Fruit fly (Drosophila melanogaster) whole organism: ENCODE results near the gene Ssk.

Experiments
- CG8478 ChIP-seq: fragments of >200 bp; optimal IDR thresholded peaks from 2 replicates; lab custom pipeline; 2018; ENCODE audit warnings: inconsistent platforms
- Dll ChIP-seq: fragments of >200 bp; optimal IDR thresholded peaks from 2 replicates; lab custom pipeline; 2017
- EcR ChIP-seq, 2 experiments: fragments of >200 bp; optimal IDR thresholded peaks; 2 replicates each; lab custom pipeline; 2017; ENCODE audit warnings: missing biosample characterization in 2 of 2, missing genetic modification characterization in 2 of 2, missing genetic modification reagents in 2 of 2
- pan ChIP-seq: fragments of >200 bp; optimal IDR thresholded peaks from 2 replicates; lab custom pipeline; 2017
- psq ChIP-seq: fragments of >200 bp; optimal IDR thresholded peaks from 2 replicates; lab custom pipeline; 2017

- TF ChIP-seq pan (no peak), EcR (GFP tag; optimal IDR thresholded peaks at IDR 0.05; lab: Kevin White, UChicago) (no peak), CG8478 (no peak), Dll (no peak), psq (lab: Kevin White, UChicago) (no peak)
These were observed 9.4 kb downstream of the Ssk start for dm6 chr3L:20197698-20198097.
